Worm (Caenorhabditis elegans): Measurements from ENCODE around the gene ZK1320.9.

DNA sequence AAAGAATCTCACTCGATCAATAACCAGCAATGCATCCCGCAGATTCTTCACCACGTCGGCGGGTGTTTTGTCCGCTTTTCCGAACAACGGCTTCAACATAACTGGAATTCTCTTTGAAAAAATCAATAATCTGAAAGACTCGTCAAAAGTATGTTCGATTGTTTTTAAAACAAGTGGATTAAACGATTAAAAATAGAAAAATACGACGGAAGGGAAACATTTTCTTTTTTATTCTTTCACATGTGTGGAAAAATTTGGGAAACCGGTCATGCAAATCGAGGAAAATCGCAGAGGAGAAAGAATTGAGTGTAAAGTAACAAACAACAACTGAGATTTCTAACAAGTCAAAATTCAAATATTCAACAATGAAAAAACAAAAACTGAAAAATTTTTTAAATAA, 17.1 kb upstream of the ZK1320.9 start, which contains the start of gene mop-25.2:
- TF ChIP-seq nhr-77 (tag; optimal IDR thresholded peaks at IDR 0.05): no peak
- TF ChIP-seq aly-2 (tag; optimal IDR thresholded peaks at IDR 0.05): no peak
- TF ChIP-seq ama-1 (optimal IDR thresholded peaks at IDR 0.05): no peak
- TF ChIP-seq F13H6.1 (tag; optimal IDR thresholded peaks at IDR 0.05): no peak
- TF ChIP-seq lin-39 (tag; optimal IDR thresholded peaks at IDR 0.05): no peak
- no peak for TF ChIP-seq nhr-12 (tag; optimal IDR thresholded peaks at IDR 0.05)
- TF ChIP-seq R02D3.7 (tag; optimal IDR thresholded peaks at IDR 0.05): no peak
- no peak for TF ChIP-seq unc-55 (GFP tag; optimal IDR thresholded peaks at IDR 0.05)
- TF ChIP-seq nhr-11 (tag; optimal IDR thresholded peaks at IDR 0.05): no peak

Measured in whole organism, L2 larva.